Fruit fly (Drosophila melanogaster): ENCODE measurements around the gene Obp22a.

The Obp22a gene

DNA sequence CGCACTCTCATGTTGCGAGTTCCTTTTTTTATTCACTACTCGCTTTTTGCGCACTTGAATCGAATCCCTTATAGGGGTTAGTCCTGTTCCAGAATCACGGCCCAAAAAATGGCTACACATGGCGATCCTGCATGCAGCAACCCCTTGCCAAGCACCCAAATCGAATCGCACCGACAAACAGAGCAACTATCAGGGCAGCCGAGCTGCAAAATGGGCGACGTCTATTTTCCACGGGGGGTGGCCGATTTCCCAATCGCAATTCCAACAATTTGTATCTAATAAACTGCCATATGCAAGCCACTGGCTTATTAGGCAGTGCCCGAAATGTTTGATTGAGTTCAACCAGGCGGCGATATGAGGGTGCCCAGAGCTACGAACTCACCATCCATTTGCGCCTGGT, 24.7 kb downstream of the Obp22a start:
- no peak for TF ChIP-seq CG8119 (GFP tag; IDR thresholded peaks at IDR 0.05)

DNA sequence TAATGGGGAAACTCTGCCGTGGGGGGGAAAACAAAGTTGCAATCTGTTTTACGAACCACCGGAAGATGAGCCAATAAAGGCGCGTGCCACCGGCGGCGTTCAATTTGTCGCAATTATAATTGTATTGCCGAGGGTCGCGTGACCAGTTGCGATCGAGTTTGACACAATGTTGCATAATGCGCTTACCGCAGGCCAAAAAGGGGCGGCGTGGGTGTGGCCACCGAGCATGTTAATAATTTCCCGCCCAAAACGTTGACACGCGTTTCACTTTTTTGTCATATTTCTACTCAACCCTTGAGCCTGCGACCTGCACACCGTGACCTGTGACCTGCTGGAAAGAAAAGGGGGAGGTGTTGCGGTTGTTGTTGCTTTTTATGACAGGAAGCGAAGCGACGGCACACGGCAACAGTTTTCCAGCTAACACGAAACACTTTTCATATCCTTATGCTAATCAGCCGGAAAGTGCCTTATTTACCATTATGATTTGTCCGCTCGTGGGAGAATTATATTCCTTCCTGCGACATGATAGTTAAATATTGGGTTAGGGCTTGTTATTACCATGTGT, 29.9 kb downstream of the Obp22a start:
- TF ChIP-seq acj6 (GFP tag; optimal IDR thresholded peaks at IDR 0.05) (no peak), CG8632 (GFP tag; optimal IDR thresholded peaks at IDR 0.05) (no peak), Hr4 (GFP tag; optimal IDR thresholded peaks at IDR 0.05) (no peak), ss (GFP tag; optimal IDR thresholded peaks at IDR 0.05) (no peak), CG34406 (GFP tag; optimal IDR thresholded peaks at IDR 0.05) (no peak), achi (GFP tag; optimal IDR thresholded peaks at IDR 0.05) (no peak), net (GFP tag; optimal IDR thresholded peaks at IDR 0.05) (no peak), CG8319 (GFP tag; optimal IDR thresholded peaks at IDR 0.05) (no peak), Hr38 (GFP tag; optimal IDR thresholded peaks at IDR 0.05) (no peak), CG6854 (GFP tag; optimal IDR thresholded peaks at IDR 0.05) (no peak), CG6808 (GFP tag; optimal IDR thresholded peaks at IDR 0.05) (no peak), CG10631 (GFP tag; optimal IDR thresholded peaks at IDR 0.05) (no peak), Eip75B (GFP tag; optimal IDR thresholded peaks at IDR 0.05) (no peak), CG10669 (GFP tag; optimal IDR thresholded peaks at IDR 0.05) (no peak)

DNA sequence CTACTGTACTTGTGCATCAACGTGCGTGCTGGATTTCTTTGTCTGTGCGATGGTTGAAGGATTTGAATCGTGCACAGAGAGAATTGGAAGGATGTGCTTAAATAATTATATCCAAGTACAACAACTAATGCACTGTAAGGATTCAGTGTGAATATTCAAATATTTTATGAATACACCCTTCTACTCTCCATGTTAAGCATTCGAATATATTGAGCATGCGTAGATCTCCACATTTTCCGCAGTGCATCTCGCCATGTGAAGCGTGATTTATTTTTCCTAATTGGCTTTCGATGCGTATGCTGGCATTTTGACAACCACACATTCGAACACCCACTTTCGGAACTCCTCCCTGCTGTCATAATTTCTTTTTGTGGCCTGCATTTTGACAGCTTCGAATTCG, 31.9 kb downstream of the Obp22a start:
- TF ChIP-seq Eip78C (GFP tag) (peak; percentile 56), topi (GFP tag; optimal IDR thresholded peaks at IDR 0.05) (peak; percentile 11), CG34406 (GFP tag; optimal IDR thresholded peaks at IDR 0.05) (no peak), Smox (GFP tag; optimal IDR thresholded peaks at IDR 0.05) (peak; percentile 12), svp (GFP tag) (peak; percentile 64), esn (GFP tag; optimal IDR thresholded peaks at IDR 0.05) (peak; percentile 36), CG8632 (GFP tag; optimal IDR thresholded peaks at IDR 0.05) (no peak), Ets21C (GFP tag; optimal IDR thresholded peaks at IDR 0.05) (no peak), CG15336 (GFP tag; IDR thresholded peaks at IDR 0.05) (no peak), cyc (GFP tag; optimal IDR thresholded peaks at IDR 0.05) (peak; percentile 18), vri (GFP tag; optimal IDR thresholded peaks at IDR 0.05) (no peak), CG10669 (GFP tag; optimal IDR thresholded peaks at IDR 0.05) (no peak), Met (GFP tag; optimal IDR thresholded peaks at IDR 0.05) (peak; percentile 40), Hr39 (GFP tag; optimal IDR thresholded peaks at IDR 0.05) (peak; percentile 13)

dm6 chr2L:1959420-1959819, 32.5 kb downstream of the Obp22a start:
- no peak for TF ChIP-seq Eip93F (GFP tag; optimal IDR thresholded peaks at IDR 0.05)
- peak; percentile 18 for TF ChIP-seq Sox102F (GFP tag; optimal IDR thresholded peaks at IDR 0.05)
- no peak for TF ChIP-seq topi (GFP tag; optimal IDR thresholded peaks at IDR 0.05)
- no peak for TF ChIP-seq Eip75B (GFP tag; optimal IDR thresholded peaks at IDR 0.05)
- TF ChIP-seq Met (GFP tag; optimal IDR thresholded peaks at IDR 0.05), result peak; percentile 4
- TF ChIP-seq fkh (GFP tag; optimal IDR thresholded peaks at IDR 0.05), result no peak

DNA sequence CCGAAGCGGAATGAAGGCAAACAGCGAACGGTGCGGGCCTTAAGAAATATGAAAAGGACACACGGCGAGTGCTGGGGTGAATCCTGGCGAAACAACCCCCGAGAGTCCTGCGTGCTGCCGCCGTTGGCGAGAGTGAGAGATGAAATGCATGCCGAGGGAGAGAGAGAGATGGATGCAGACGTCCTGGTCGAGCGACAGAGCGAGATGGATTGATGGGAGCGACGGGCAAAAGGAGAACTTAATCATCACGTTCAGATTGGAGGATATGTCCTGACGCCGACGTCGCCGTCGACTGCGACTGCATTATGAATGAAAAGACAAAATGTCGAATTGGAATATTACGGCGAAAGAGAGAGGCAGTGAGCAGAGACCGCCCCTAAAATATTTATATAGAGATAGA, 37.4 kb downstream of the Obp22a start:
- TF ChIP-seq CG9139 (GFP tag; optimal IDR thresholded peaks at IDR 0.05), result no peak
- no peak for TF ChIP-seq Ets96B (tag; optimal IDR thresholded peaks at IDR 0.05)
- no peak for TF ChIP-seq CG3032 (tag; optimal IDR thresholded peaks at IDR 0.05)
- TF ChIP-seq fd59A (GFP tag; optimal IDR thresholded peaks at IDR 0.05), result no peak
- TF ChIP-seq Eip78C (GFP tag), result no peak
- no peak for TF ChIP-seq spab (GFP tag; optimal IDR thresholded peaks at IDR 0.05)
- TF ChIP-seq CG3919 (GFP tag; optimal IDR thresholded peaks at IDR 0.05), result no peak
- no peak for TF ChIP-seq OdsH (GFP tag; optimal IDR thresholded peaks at IDR 0.05)
- TF ChIP-seq salr (GFP tag; optimal IDR thresholded peaks at IDR 0.05), result no peak
- TF ChIP-seq CG10669 (GFP tag; optimal IDR thresholded peaks at IDR 0.05), result no peak
